Worm (Caenorhabditis elegans): ENCODE data around the gene F47G9.4.

Gene F47G9.4

DNA sequence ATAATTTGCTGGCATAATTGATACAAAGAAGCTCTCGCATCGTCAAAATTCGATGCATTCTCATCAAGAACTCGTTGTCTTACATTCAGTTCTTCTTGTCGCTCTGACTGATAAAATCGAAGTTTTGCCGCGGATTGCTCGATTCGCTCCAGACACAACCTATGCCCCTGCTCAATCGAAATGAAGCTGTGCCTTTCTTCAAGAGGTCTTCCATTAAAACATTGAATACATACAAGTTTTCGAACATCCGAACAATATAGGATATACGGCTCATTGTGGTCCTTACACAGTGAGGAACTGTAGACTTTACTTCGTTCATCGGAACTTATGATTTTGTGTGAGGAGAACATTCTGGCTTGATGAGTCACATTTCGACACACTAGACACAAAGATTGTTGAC, 756 bp downstream of the F47G9.4 start:
- TF ChIP-seq unc-62 (GFP tag; optimal IDR thresholded peaks at IDR 0.05) = no peak

DNA sequence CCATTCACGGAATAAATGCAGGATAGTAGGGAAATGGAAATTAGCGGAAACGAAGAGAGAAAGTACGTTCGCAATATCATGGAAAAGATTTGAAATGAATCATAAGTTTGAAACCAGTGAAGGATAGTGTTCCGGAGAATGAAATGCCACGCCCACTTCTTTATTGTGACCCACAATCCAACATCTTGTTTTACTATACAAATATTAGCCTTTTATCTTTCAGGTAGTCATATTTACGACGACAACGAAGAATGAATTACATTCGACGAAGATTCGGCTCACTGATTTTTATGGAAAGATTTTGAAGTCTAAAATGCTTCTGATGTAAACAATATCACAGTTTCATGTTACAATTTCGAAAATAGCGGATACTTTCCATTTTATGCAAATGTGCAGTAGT, 4.8 kb downstream of the F47G9.4 start, which contains the start of gene cutl-18:
TSS of gene cutl-18 (minus strand) at position 101 of the 400 bp plus-strand sequence.
- TF ChIP-seq unc-62 (GFP tag; optimal IDR thresholded peaks at IDR 0.05) = no peak

DNA sequence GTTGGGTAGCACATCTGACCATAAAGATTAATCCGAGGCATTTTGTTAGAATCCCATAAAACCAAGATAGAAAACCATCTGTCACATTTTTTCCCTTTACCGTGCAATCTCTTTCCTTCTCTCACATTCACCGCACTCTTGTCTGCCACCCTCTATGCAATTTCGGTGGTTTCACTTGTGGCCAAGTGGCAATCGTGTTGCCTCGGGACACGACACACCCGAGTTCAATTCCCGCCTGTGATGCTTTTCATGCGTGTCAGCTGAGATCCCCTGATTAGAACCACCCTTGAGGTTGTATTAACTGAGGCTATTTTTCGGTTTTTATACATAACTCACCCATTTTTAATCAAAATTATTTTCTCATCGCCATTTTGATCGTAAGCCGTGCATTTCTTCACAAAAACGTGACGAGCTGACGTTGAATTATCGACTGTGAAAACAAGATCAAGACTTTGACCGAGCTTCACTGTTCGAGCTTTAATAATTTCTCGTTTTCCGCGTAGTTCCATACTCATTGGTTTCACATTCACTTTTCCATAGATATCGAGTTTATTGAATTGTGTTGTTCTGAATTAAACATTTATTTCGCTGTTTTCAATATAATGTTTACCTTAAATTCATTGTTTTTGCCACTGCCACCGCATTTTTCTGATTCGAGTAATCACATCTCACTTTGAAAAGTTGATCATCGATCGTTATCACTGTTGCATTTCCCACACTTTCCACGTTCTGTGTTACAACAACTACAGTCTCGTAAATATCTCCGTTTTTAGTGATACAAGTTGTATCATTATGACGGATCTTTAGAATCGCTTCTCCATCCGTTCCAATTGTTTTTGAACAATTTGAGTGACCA, 7.4 kb downstream of the F47G9.4 start:
- TF ChIP-seq unc-62 (GFP tag; optimal IDR thresholded peaks at IDR 0.05) = no peak

DNA sequence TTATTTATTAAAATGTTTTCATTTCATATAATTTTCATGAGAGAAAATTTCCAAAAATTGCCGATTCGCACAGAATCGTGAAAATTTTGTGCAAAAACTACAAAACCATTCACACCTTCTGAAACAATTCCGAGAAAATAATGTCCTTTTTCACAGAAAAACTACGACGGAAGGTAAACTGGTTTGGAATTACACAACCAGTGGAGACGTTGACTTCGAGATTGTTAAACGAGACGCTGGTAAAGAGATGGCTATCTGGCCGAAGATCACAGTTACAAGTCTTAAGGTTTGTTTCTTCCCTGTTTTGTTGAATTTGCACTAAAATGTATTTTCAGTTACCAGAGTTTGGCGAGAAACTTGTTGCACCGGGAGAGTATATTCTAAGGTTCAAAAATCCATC, 8.7 kb downstream of the F47G9.4 start:
- TF ChIP-seq unc-62 (GFP tag; optimal IDR thresholded peaks at IDR 0.05) = no peak

DNA sequence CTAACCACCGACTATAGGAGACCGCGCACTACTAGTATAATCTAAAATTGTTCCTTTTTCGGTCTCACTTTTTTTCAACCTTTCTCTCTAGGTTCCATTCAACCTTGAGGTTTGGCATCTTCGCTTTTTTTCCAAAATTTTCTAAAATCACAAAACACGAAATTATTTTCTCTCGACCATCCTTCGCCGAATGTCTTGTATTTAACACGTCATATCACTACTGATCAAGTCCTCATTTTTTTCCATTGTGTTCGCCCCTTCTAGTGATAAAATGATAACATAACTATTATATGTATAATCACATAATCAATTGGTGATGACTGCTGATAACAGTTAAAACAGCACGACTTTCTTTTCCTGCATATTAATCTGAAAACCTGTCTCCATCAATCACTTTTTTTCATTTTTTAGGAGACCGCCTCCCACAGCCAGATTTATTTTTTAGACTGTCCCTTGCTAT, 10.6 kb downstream of the F47G9.4 start, which contains the start of gene T03F7.7:
TSS of gene T03F7.7 (plus strand) at position 410 of the 460 bp plus-strand sequence.
- no peak for TF ChIP-seq unc-62 (GFP tag; optimal IDR thresholded peaks at IDR 0.05)

DNA sequence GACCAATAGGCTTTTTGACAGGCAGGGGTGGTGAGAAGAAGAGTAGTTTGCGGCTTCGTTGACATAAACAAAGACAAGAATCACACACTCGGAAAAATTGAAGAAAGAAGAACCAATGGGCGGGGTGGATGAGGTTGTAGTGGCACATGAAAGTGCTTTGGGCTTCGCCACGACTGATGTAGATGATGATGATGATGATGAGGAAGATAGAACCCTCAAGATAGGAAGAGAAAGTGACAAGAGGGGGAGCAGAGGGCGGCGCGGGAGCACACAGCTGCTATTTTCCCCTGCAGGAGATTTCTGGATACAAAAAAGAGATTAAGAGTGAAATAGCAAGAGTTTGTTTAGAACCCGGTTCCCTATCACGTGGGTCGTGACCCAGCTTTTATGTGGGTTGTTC, 12.7 kb downstream of the F47G9.4 start:
- no peak for TF ChIP-seq unc-62 (GFP tag; optimal IDR thresholded peaks at IDR 0.05)

DNA sequence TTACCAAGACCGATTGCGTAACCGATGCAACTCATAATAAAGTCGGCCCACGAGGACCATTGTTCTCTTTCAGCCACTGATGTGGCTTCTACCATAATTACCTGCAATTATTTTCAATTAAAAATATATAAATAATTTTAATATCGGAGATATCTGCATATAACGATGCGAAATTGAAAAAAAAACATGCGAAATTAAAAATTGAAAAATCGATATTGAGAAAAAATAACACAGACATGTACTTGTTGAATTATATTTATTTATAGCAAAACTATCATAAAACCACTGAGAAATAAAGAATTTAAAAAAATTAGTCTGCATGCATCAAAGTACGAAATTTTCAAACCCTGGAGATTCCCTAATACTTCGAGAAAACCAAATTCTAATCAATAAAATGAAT, 13.3 kb downstream of the F47G9.4 start, which contains the start of gene snf-11:
TSS of gene snf-11 (minus strand) at position 101 of the 400 bp plus-strand sequence.
- TF ChIP-seq unc-62 (GFP tag; optimal IDR thresholded peaks at IDR 0.05) = no peak

DNA sequence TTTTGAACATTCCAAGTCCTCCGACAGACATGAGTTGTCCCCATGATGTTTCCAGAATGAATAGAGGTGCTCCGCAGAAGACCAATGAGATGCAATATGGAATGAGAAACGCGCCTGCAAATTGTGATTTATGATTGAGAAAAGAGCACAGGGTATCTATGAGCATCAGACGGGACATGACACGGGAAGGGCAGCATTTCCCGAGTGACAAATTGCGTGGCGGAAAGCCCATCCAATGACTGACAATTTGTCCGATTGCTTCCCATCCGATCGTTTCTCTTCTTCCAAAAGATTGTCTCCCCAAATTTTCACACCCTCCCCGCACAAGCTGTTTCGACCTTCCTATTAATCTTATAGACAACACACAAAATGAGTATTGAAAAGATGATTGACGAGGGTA, 13.8 kb downstream of the F47G9.4 start:
- no peak for TF ChIP-seq unc-62 (GFP tag; optimal IDR thresholded peaks at IDR 0.05)

DNA sequence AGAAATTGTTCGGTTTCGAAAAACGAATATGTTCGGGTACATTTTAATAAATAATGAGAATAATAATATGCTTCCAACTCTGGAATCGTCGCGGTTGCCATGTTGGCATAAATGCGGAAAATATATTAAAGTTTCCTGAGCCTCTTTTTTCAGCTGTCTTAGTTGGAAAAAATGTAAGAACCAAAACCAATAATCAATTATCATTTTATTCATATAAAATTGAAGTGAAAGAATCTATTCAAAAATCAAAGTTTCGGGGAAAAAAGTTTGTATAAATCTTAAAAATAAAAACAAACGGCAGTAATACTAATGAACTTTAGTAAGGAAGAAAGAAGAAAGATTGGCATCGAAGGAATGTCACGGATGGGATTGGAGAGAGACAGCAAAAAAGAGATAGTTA, 16.7 kb downstream of the F47G9.4 start, which contains the start of gene srh-45:
TSS of gene srh-45 (minus strand) at position 101 of the 400 bp plus-strand sequence.
- no peak for TF ChIP-seq unc-62 (GFP tag; optimal IDR thresholded peaks at IDR 0.05)

DNA sequence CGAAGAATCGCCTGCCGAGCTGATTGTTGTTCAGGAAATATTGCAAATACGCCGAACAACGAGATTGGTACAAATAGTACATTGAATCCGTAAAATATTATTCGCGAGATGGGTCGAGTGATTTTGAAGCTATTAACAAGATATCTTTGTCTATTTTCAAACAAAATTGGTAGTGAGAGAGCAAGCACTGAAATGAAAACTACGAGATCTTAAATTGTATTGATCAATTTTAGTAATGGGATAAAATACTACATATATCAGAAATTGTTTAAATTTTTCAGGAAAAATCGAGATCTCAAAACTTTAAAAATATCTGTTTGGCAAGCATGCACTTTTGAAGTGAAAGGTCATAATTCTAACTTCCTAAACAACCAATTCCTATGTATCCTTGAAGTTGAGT, 17.4 kb downstream of the F47G9.4 start:
- no peak for TF ChIP-seq unc-62 (GFP tag; optimal IDR thresholded peaks at IDR 0.05)

DNA sequence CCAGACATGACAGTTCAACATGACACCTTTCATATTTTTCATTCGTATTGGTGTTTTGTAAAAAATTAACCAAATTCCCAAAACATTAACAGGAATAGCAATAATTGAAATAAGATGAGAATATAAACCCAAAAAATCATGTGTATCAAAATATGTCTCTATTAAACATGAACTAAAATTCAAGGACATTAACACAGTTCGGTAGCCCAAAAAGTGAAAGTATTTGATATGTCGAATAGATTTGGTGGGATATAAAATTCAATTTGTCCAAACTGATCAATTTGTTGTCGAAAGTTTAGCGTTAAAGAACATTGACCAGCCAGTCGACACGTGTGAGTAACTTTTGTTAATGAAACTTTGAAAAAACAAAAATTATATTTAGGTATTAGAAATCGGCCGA, 18.9 kb downstream of the F47G9.4 start, which contains the start of gene srh-46:
TSS of gene srh-46 (minus strand) at position 189 of the 400 bp plus-strand sequence.
- no peak for TF ChIP-seq unc-62 (GFP tag; optimal IDR thresholded peaks at IDR 0.05)

DNA sequence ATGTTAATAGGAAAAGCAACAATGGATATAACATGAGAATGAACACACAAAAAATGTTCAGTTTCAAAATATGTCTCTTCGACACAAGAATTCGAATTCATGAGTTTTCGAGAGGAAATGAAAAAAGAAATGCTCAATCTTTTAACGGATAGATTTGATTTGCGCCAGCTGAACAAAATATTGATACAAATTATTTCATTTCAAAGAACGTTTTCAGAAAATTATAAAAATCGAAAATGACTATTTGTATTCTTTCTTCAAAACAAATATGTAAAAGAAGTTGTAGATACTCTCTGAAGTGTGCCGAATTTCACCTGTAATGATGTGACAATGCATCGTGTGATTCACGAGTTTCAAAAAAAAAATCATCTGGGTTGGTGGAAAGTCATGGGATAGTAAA, 21.1 kb downstream of the F47G9.4 start, which contains the start of gene srh-47:
TSS of gene srh-47 (minus strand) at position 101 of the 400 bp plus-strand sequence.
- no peak for TF ChIP-seq unc-62 (GFP tag; optimal IDR thresholded peaks at IDR 0.05)

DNA sequence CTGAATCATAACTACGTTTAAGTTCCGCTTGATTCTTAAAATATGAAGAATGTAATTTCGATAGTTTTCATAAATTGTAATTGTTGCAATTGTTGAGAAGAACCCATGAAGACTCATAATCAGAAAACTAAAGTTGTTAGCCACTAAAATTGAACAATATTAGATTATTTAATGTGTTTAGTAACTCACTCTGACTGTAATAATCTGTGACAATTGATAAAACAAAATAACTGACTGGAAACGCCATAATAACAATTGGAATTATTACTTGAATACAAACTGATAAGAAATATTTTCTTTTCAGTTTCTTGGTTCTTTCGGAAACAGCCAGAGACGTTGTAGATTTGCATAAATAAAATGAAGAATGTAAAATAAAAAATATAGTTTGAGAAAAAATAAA, 22.2 kb downstream of the F47G9.4 start:
- no peak for TF ChIP-seq unc-62 (GFP tag; optimal IDR thresholded peaks at IDR 0.05)

DNA sequence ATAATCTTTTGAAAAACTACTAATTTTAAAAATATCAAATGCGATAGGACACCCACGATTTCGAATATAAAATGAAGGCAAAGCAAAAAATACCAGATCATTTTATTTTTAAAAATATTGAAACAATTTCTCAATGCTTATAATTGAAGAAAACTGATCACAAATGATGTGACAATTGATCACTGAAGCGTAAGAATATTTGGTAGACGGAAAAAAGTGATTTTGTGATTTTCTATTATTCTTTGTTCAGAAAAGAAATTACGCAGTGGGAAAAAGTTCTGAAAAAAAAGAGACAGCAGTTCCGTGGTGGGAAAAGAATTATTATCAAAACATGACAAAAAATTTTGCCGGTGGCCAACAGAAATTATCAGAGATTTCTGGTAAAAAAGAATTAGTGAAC, 23.0 kb downstream of the F47G9.4 start, which contains the start of gene T03F7.5:
TSS of gene T03F7.5 (minus strand) at position 101 of the 400 bp plus-strand sequence.
- no peak for TF ChIP-seq unc-62 (GFP tag; optimal IDR thresholded peaks at IDR 0.05)

DNA sequence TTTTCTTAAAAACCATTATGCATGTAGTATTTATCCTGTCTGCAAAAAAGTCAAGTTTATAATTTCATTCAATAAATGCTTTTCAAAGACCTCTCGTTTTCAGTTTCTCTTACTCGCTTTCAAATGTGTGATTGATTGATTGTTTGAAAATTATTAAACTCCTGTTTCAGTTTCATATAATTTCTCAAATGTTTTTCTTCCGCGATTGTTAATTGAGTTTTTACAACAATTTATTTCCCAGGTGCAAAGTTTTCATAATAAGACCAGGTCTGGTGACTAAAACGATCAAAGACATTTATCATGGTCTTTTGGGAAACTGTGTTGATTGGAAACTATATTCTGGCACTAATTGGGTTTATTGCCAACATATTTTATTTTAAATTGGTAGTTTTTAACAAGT, 27.2 kb downstream of the F47G9.4 start, which contains the start of gene T03F7.6:
TSS of gene T03F7.6 (plus strand) at position 301 of the 400 bp plus-strand sequence.
- TF ChIP-seq unc-62 (GFP tag; optimal IDR thresholded peaks at IDR 0.05) = no peak

DNA sequence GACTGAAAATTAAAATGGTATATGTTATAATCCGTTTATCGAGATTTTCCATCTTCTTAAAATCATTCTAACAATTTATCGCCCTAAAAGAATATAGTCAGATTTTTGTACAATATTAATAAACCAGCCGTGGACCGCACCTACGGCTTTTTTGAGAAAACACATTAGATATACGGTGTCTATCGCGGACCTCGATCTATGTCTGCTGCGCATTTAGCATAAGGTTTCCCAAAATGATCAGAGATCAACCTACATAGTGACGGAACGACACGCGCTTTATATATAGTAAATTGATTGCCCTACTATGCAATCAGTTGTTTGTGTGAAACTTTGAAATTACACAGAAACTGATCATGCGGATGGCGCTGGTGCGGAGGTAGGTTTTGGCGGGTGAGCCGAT, 28.9 kb downstream of the F47G9.4 start:
- TF ChIP-seq unc-62 (GFP tag; optimal IDR thresholded peaks at IDR 0.05) = no peak

DNA sequence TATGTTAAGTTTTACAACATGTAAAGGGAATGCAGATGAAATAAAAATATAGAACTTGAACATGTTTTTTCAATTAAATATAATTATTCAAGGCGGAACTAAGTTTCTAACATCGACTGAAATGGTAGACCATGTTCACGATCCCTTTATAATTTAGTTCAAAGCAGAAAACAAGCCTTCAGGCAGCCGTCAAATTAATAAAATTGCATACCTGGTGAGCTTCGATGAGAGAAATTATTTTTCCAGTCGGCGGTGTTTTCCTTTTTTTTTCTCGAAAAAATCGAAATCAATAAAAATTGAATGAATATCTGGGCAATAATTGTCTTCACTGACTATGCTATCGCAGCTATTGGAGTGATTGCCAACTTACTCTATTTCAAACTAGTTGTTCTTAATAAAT, 30.7 kb downstream of the F47G9.4 start, which contains the start of gene C03E10.1:
TSS of gene C03E10.1 (plus strand) at position 301 of the 400 bp plus-strand sequence.
- no peak for TF ChIP-seq unc-62 (GFP tag; optimal IDR thresholded peaks at IDR 0.05)
